Worm (Caenorhabditis elegans) whole organism, young adult: Measurements from ENCODE around the gene lys-6.

Source experiments
- B0261.1 ChIP-seq: sonication (generic microtip); optimal IDR thresholded peaks from 2 replicates; lab custom pipeline; 2016; ENCODE audit warnings: mild to moderate bottlenecking, missing genetic modification characterization, moderate library complexity, missing compliant biosample characterization
- F23B12.7 ChIP-seq: sonication (generic microtip); optimal IDR thresholded peaks from 2 replicates; lab custom pipeline; 2017; ENCODE audit warnings: missing genetic modification characterization, mild to moderate bottlenecking, missing compliant biosample characterization, antibody characterized with exemption, moderate library complexity; ENCODE audit not compliant: insufficient read depth
- F33H1.4 ChIP-seq: fragments of 200-800 bp; sonication (Bioruptor generic); IDR thresholded peaks from 2 replicates; pipeline ENCODE4 v1.3.6; 2022; ENCODE audit warnings: missing genetic modification reagents, missing genetic modification characterization, missing compliant biosample characterization
- F37B4.10 ChIP-seq: fragments of 200-800 bp; sonication (Bioruptor generic); IDR thresholded peaks from 2 replicates; pipeline ENCODE4 v1.3.6; 2022; ENCODE audit warnings: missing genetic modification characterization, missing compliant biosample characterization
- F52B5.7 ChIP-seq: sonication (generic microtip); optimal IDR thresholded peaks from 2 replicates; lab custom pipeline; 2016; ENCODE audit warnings: mild to moderate bottlenecking, missing genetic modification characterization, missing compliant biosample characterization
- K11D2.4 ChIP-seq: fragments of 200-800 bp; sonication (Bioruptor generic); IDR thresholded peaks from 2 replicates; pipeline ENCODE4 v1.3.6; 2022; ENCODE audit warnings: missing genetic modification reagents, missing genetic modification characterization, missing compliant biosample characterization
- T26A5.8 ChIP-seq: sonication (generic microtip); optimal IDR thresholded peaks from 2 replicates; lab custom pipeline; 2016; ENCODE audit warnings: missing genetic modification characterization, missing compliant biosample characterization
- ZK185.1 ChIP-seq: sonication (generic microtip); optimal IDR thresholded peaks from 2 replicates; lab custom pipeline; 2016; ENCODE audit warnings: mild to moderate bottlenecking, missing genetic modification characterization, missing compliant biosample characterization; ENCODE audit not compliant: poor library complexity, severe bottlenecking
- ama-1 ChIP-seq, 3 experiments: fragments of 150-350 bp in 1 of 3; sonication (generic microtip) in 2 of 3; optimal IDR thresholded peaks; 2 replicates each; lab custom pipeline; 2014 to 2018; ENCODE audit warnings: missing biosample characterization in 2 of 3, missing genetic modification characterization in 2 of 3, missing genetic modification reagents in 2 of 3
- atf-7 ChIP-seq: sonication (generic microtip); optimal IDR thresholded peaks from 2 replicates; lab custom pipeline; 2017; ENCODE audit warnings: mild to moderate bottlenecking, missing genetic modification characterization, missing compliant biosample characterization
- bed-2 ChIP-seq: fragments of 200-800 bp; sonication (Bioruptor generic); IDR thresholded peaks from 2 replicates; pipeline ENCODE4 v1.3.6; 2022; ENCODE audit warnings: missing genetic modification reagents, missing genetic modification characterization, missing compliant biosample characterization
- ccch-3 ChIP-seq: fragments of 200-800 bp; sonication (Bioruptor generic); optimal IDR thresholded peaks from 2 replicates; lab custom pipeline; 2018; ENCODE audit warnings: mild to moderate bottlenecking, missing genetic modification characterization, missing compliant biosample characterization
- cebp-1 ChIP-seq, 2 experiments: fragments of 200-800 bp in 1 of 2; sonication (Bioruptor generic) in 1 of 2; sonication (generic microtip) in 1 of 2; IDR thresholded peaks in 1 of 2; optimal IDR thresholded peaks in 1 of 2; 2 replicates each; pipeline versions ENCODE4 v1.3.6 to Lab custom; 2017 to 2022; ENCODE audit warnings: missing compliant biosample characterization in 2 of 2, missing genetic modification characterization in 2 of 2, mild to moderate bottlenecking in 1 of 2, missing genetic modification reagents in 1 of 2, moderate library complexity in 1 of 2
- ceh-27 ChIP-seq: fragments of 200-800 bp; sonication (Bioruptor generic); optimal IDR thresholded peaks from 2 replicates; lab custom pipeline; 2018; ENCODE audit warnings: mild to moderate bottlenecking, missing genetic modification characterization, moderate library complexity, missing compliant biosample characterization
- ceh-58 ChIP-seq: fragments of 200-800 bp; sonication (Bioruptor generic); IDR thresholded peaks from 2 replicates; pipeline ENCODE4 v1.3.6; 2022; ENCODE audit warnings: missing genetic modification characterization, missing compliant biosample characterization
- chd-7 ChIP-seq: sonication (generic microtip); optimal IDR thresholded peaks from 2 replicates; lab custom pipeline; 2016; ENCODE audit warnings: mild to moderate bottlenecking, missing genetic modification characterization, moderate library complexity, missing compliant biosample characterization
- dpff-1 ChIP-seq: sonication (generic microtip); optimal IDR thresholded peaks from 2 replicates; lab custom pipeline; 2017; ENCODE audit warnings: mild to moderate bottlenecking, missing genetic modification characterization, missing compliant biosample characterization
- efl-1 ChIP-seq: fragments of 150-350 bp; optimal IDR thresholded peaks from 2 replicates; lab custom pipeline; 2014; ENCODE audit warnings: missing biosample characterization, missing genetic modification reagents, missing genetic modification characterization
- egrh-3 ChIP-seq: fragments of 200-800 bp; sonication (Bioruptor generic); IDR thresholded peaks from 2 replicates; pipeline ENCODE4 v1.3.6; 2022; ENCODE audit warnings: missing genetic modification reagents, missing genetic modification characterization, missing compliant biosample characterization
- ekl-4 ChIP-seq: fragments of 200-800 bp; sonication (Bioruptor generic); IDR thresholded peaks from 2 replicates; pipeline ENCODE4 v1.3.6; 2022; ENCODE audit warnings: missing genetic modification reagents, missing genetic modification characterization, missing compliant biosample characterization
- him-1 ChIP-seq: sonication (generic microtip); optimal IDR thresholded peaks from 2 replicates; lab custom pipeline; 2016; ENCODE audit warnings: missing genotype, missing genetic modification reagents, missing genetic modification characterization, missing compliant biosample characterization
- hlh-26 ChIP-seq: fragments of 200-800 bp; sonication (Bioruptor generic); conservative IDR thresholded peaks from 2 replicates; pipeline ENCODE4 v1.3.6; 2022; ENCODE audit warnings: missing genetic modification reagents, missing genetic modification characterization, missing compliant biosample characterization
- hsf-1 ChIP-seq: fragments of 200-800 bp; sonication (Bioruptor generic); IDR thresholded peaks from 2 replicates; pipeline ENCODE4 v1.3.6; 2022; ENCODE audit warnings: missing genetic modification reagents, missing genetic modification characterization, missing compliant biosample characterization
- lin-54 ChIP-seq: fragments of 200-800 bp; sonication (Bioruptor generic); optimal IDR thresholded peaks from 2 replicates; lab custom pipeline; 2018; ENCODE audit warnings: mild to moderate bottlenecking, missing genetic modification characterization, missing compliant biosample characterization
- lsy-27 ChIP-seq: sonication (generic microtip); optimal IDR thresholded peaks from 2 replicates; lab custom pipeline; 2017; ENCODE audit warnings: missing genetic modification characterization, mild to moderate bottlenecking, missing compliant biosample characterization, antibody characterized with exemption, missing genotype, borderline replicate concordance; ENCODE audit not compliant: insufficient read depth
- mcd-1 ChIP-seq: fragments of 200-800 bp; sonication (Bioruptor generic); IDR thresholded peaks from 2 replicates; pipeline ENCODE4 v1.3.6; 2022; ENCODE audit warnings: missing genetic modification reagents, missing genetic modification characterization, missing compliant biosample characterization
- mel-28 ChIP-seq: sonication (generic microtip); optimal IDR thresholded peaks from 2 replicates; lab custom pipeline; 2016; ENCODE audit warnings: borderline replicate concordance, mild to moderate bottlenecking, missing genetic modification characterization, missing compliant biosample characterization
- mes-4 ChIP-seq: sonication (generic microtip); optimal IDR thresholded peaks from 2 replicates; lab custom pipeline; 2016; ENCODE audit warnings: missing genotype, missing genetic modification characterization, missing compliant biosample characterization
- nfya-1 ChIP-seq: sonication (generic microtip); optimal IDR thresholded peaks from 2 replicates; lab custom pipeline; 2017; ENCODE audit warnings: antibody characterized with exemption, missing compliant biosample characterization, missing genetic modification characterization, borderline replicate concordance; ENCODE audit not compliant: insufficient read depth
- nfyb-1 ChIP-seq: fragments of 200-800 bp; sonication (Bioruptor generic); IDR thresholded peaks from 2 replicates; pipeline ENCODE4 v1.3.6; 2022; ENCODE audit warnings: missing genetic modification reagents, missing genetic modification characterization, missing compliant biosample characterization
- nhr-120 ChIP-seq: fragments of 200-800 bp; sonication (Bioruptor generic); IDR thresholded peaks from 2 replicates; pipeline ENCODE4 v1.3.6; 2022; ENCODE audit warnings: missing genetic modification characterization, missing compliant biosample characterization
- nhr-27 ChIP-seq: fragments of 200-800 bp; sonication (Bioruptor generic); optimal IDR thresholded peaks from 2 replicates; lab custom pipeline; 2018; ENCODE audit warnings: mild to moderate bottlenecking, missing genetic modification characterization, moderate library complexity, missing compliant biosample characterization
- rcor-1 ChIP-seq: fragments of 200-800 bp; sonication (Bioruptor generic); IDR thresholded peaks from 2 replicates; pipeline ENCODE4 v1.3.6; 2022; ENCODE audit warnings: missing genetic modification reagents, missing genetic modification characterization, missing compliant biosample characterization
- repo-1 ChIP-seq: sonication (generic microtip); optimal IDR thresholded peaks from 2 replicates; lab custom pipeline; 2017; ENCODE audit warnings: mild to moderate bottlenecking, missing genetic modification characterization, missing compliant biosample characterization
- sea-2 ChIP-seq: fragments of 200-800 bp; sonication (Bioruptor generic); IDR thresholded peaks from 2 replicates; pipeline ENCODE4 v1.3.6; 2022; ENCODE audit warnings: missing genetic modification characterization, missing compliant biosample characterization
- snpc-3.4 ChIP-seq: sonication (generic microtip); optimal IDR thresholded peaks from 2 replicates; lab custom pipeline; 2017; ENCODE audit warnings: missing genetic modification characterization, mild to moderate bottlenecking, missing compliant biosample characterization, antibody characterized with exemption, moderate library complexity, missing genotype, missing genetic modification reagents
- sptf-2 ChIP-seq: fragments of 200-800 bp; sonication (Bioruptor generic); optimal IDR thresholded peaks from 2 replicates; lab custom pipeline; 2018; ENCODE audit warnings: mild to moderate bottlenecking, missing genetic modification characterization, missing compliant biosample characterization
- unc-130 ChIP-seq: sonication (generic microtip); optimal IDR thresholded peaks from 2 replicates; lab custom pipeline; 2016; ENCODE audit warnings: missing genetic modification reagents, missing genetic modification characterization, missing compliant biosample characterization
- unc-62 ChIP-seq: fragments of 150-350 bp; optimal IDR thresholded peaks from 2 replicates; lab custom pipeline; 2014; ENCODE audit warnings: missing biosample characterization, missing genetic modification reagents, missing genetic modification characterization
- xnd-1 ChIP-seq: sonication (generic microtip); optimal IDR thresholded peaks from 2 replicates; lab custom pipeline; 2016; ENCODE audit warnings: missing genotype, missing genetic modification reagents, missing genetic modification characterization, missing compliant biosample characterization
- zfh-2 ChIP-seq: fragments of 200-800 bp; sonication (Bioruptor generic); conservative IDR thresholded peaks from 2 replicates; pipeline ENCODE4 v1.3.6; 2022; ENCODE audit warnings: missing genetic modification reagents, missing genetic modification characterization, missing compliant biosample characterization

The lys-6 gene

DNA sequence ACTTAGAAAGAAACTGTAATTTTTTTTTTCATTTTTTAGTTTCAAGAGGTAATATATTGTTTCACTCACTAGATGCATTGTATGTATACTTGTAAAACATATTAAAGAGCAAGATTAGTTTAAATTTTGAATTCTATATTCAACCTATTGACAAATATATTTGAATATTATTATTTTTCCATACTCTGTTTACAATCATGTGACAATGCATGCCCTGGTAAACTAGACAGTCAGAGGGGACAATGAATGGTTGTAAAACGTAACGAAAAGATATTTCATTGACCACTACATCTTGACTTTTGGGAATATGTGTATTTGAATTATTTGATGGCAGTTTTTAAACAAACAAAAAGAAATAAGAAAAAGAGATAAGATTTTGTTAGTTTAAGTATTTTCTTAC lies 5.4 kb downstream of the lys-6 start:
- TF ChIP-seq xnd-1 (tag; lab: Kevin White, UChicago) (no peak), F33H1.4 (GFP tag; lab: Robert Waterston, UW) (no peak), nfya-1 (tag; lab: Kevin White, UChicago) (no peak), repo-1 (no peak), ceh-58 (GFP tag; lab: Robert Waterston, UW) (no peak), bed-2 (GFP tag; lab: Robert Waterston, UW) (no peak), dpff-1 (tag; lab: Kevin White, UChicago) (no peak), chd-7 (tag; lab: Kevin White, UChicago) (no peak), sptf-2 (GFP tag; lab: Kevin White, UChicago) (no peak), sea-2 (GFP tag; lab: Robert Waterston, UW) (no peak), zfh-2 (GFP tag; lab: Robert Waterston, UW) (no peak), ZK185.1 (tag; lab: Kevin White, UChicago) (no peak), hsf-1 (GFP tag; lab: Robert Waterston, UW) (no peak), K11D2.4 (GFP tag; lab: Robert Waterston, UW) (no peak), him-1 (tag; lab: Kevin White, UChicago) (no peak)

DNA sequence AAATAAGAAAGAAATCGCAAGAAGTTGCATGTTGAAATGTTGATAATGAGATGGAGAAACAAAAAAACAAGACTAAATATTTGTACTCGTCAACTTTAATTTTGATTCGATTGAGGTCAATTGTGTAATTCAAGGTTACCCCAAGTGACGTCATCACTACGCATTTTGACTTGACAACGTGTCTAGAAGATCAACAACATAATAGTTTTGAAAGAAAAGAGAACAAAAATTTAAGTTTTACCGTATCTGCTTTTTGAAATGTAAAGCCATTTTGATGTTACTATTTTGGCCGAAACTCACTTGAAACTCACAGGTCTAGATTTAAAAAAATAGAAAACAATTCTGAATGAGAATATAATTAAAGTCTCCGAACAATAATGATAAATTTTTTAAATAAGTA lies 6.8 kb downstream of the lys-6 start, which contains the start of gene dsl-5:
TSS of gene dsl-5 (minus strand) at position 101 of the 400 bp plus-strand sequence.
- TF ChIP-seq unc-130 (GFP tag; lab: Kevin White, UChicago): no peak
- peak; percentile 43 for TF ChIP-seq atf-7 (tag; lab: Kevin White, UChicago)

DNA sequence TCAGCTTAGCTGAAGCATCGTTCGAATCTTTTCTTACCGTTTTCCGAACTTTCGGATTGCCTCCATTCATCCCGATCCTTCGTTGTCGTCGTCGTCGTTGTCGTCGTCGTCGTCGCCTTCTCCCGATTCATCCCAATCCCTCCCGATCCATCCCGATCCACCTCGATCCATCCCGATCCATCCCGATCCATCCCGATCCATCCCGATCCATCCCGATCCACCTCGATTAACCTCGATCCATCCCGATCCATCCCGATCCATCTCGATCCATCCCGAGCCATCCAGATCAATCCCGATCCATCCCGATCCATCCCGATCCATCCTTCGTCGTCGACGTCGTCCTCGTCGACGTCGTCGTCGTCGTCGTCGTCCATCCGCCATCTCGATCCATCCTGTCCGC lies 11.2 kb downstream of the lys-6 start:
- TF ChIP-seq egrh-3 (GFP tag; lab: Robert Waterston, UW): peak; percentile 90; the same call in 1 of the 2 replicates
- peak; percentile 64; the same call in 1 of the 2 replicates for TF ChIP-seq nhr-120 (GFP tag; lab: Robert Waterston, UW)
- 0 out of 2 replicates have a peak, but pooled peaks have one; percentile 68 for TF ChIP-seq F37B4.10 (GFP tag; lab: Robert Waterston, UW)
- 0 out of 2 replicates have a peak, but pooled peaks have one; percentile 44 for TF ChIP-seq nfyb-1 (GFP tag; lab: Robert Waterston, UW)
- TF ChIP-seq mcd-1: peak; percentile 42; the same call in 1 of the 2 replicates

DNA sequence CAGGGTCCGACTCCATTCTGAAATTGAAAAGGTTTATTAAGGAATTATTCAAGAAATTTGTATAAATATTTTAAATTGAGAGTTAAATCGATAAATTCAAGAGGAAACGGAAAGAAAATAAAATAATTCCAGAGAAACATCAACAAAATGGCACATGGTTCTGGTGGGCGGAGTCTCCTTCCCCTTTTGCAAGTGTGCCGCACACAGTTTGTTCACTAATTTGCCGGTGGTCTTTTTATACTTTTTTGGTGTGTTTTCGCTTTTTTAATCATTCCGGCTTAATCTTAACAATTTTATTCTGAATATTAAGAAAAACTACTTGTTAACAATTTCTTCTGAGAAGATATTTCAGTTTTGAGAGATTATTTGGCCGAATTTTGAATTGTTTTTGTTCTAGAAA lies 22.8 kb downstream of the lys-6 start, which contains the start of the genes ragc-1 and Y24F12A.1:
TSS of gene ragc-1 (minus strand) at position 25 of the 400 bp plus-strand sequence.
TSS of gene Y24F12A.1 (plus strand) at position 346 of the 400 bp plus-strand sequence.
- no peak for TF ChIP-seq lsy-27 (tag; lab: Kevin White, UChicago)
- peak; percentile 56 for TF ChIP-seq snpc-3.4 (tag; lab: Kevin White, UChicago)
- no peak for TF ChIP-seq mel-28 (tag; lab: Kevin White, UChicago)
- TF ChIP-seq ama-1 (optimal IDR thresholded peaks at IDR 0.05; lab: Kevin White, UChicago): no peak
- TF ChIP-seq ama-1 (GFP tag; optimal IDR thresholded peaks at IDR 0.05; lab: Kevin White, UChicago): no peak
- no peak for TF ChIP-seq xnd-1 (tag; lab: Kevin White, UChicago)
- TF ChIP-seq zfh-2 (GFP tag; lab: Robert Waterston, UW): no peak
- no peak for TF ChIP-seq B0261.1
- TF ChIP-seq F23B12.7: peak; percentile 79
- no peak for TF ChIP-seq repo-1
- TF ChIP-seq F52B5.7 (tag; lab: Kevin White, UChicago): no peak
- no peak for TF ChIP-seq chd-7 (tag; lab: Kevin White, UChicago)
- no peak for TF ChIP-seq mes-4 (tag; lab: Kevin White, UChicago)
- no peak for TF ChIP-seq lin-54 (GFP tag; lab: Kevin White, UChicago)
- no peak for TF ChIP-seq sptf-2 (GFP tag; lab: Kevin White, UChicago)
- no peak for TF ChIP-seq ccch-3
- TF ChIP-seq efl-1 (GFP tag; lab: Kevin White, UChicago): no peak
- TF ChIP-seq hlh-26: no peak
- no peak for TF ChIP-seq ceh-27 (GFP tag; lab: Kevin White, UChicago)
- TF ChIP-seq ekl-4 (GFP tag; lab: Robert Waterston, UW): no peak
- no peak for TF ChIP-seq nhr-27 (tag; lab: Kevin White, UChicago)
- TF ChIP-seq cebp-1 (GFP tag; IDR thresholded peaks at IDR 0.05; lab: Robert Waterston, UW): no peak
- peak; percentile 18 for TF ChIP-seq cebp-1 (tag; optimal IDR thresholded peaks at IDR 0.05; lab: Kevin White, UChicago)
- no peak for TF ChIP-seq T26A5.8 (tag; lab: Kevin White, UChicago)
- TF ChIP-seq unc-62 (GFP tag; lab: Kevin White, UChicago): no peak
- no peak for TF ChIP-seq rcor-1 (GFP tag; lab: Robert Waterston, UW)
